Worm (Caenorhabditis elegans) whole organism, L2 larva: ENCODE results near the gene idpc-5.

Experiments used
- R02D3.7 ChIP-seq: fragments of 150-350 bp; optimal IDR thresholded peaks from 2 replicates; lab custom pipeline; 2014; ENCODE audit warnings: missing biosample characterization, missing genetic modification characterization
- lin-13 ChIP-seq: fragments of 150-350 bp; optimal IDR thresholded peaks from 2 replicates; lab custom pipeline; 2014; ENCODE audit warnings: missing biosample characterization, missing genetic modification reagents, missing genetic modification characterization
- mdl-1 ChIP-seq, 2 experiments: fragments of 150-350 bp in 1 of 2; sonication (generic microtip) in 1 of 2; optimal IDR thresholded peaks; 2 replicates each; lab custom pipeline; 2017; ENCODE audit warnings: missing biosample characterization in 2 of 2, missing genetic modification characterization in 2 of 2
- nhr-11 ChIP-seq: fragments of 150-350 bp; optimal IDR thresholded peaks from 2 replicates; lab custom pipeline; 2014; ENCODE audit warnings: missing biosample characterization, missing genetic modification characterization
- nhr-6 ChIP-seq: fragments of 150-350 bp; optimal IDR thresholded peaks from 2 replicates; lab custom pipeline; 2014; ENCODE audit warnings: missing biosample characterization, missing genetic modification characterization
- peb-1 ChIP-seq: fragments of 150-350 bp; optimal IDR thresholded peaks from 2 replicates; lab custom pipeline; 2014; ENCODE audit warnings: missing biosample characterization, missing genetic modification characterization
- unc-39 ChIP-seq: fragments of 150-350 bp; optimal IDR thresholded peaks from 2 replicates; lab custom pipeline; 2014; ENCODE audit warnings: missing biosample characterization, missing genetic modification characterization
- ztf-11 ChIP-seq: sonication (generic microtip); optimal IDR thresholded peaks from 2 replicates; lab custom pipeline; 2017; ENCODE audit warnings: missing biosample characterization, missing genetic modification characterization

DNA sequence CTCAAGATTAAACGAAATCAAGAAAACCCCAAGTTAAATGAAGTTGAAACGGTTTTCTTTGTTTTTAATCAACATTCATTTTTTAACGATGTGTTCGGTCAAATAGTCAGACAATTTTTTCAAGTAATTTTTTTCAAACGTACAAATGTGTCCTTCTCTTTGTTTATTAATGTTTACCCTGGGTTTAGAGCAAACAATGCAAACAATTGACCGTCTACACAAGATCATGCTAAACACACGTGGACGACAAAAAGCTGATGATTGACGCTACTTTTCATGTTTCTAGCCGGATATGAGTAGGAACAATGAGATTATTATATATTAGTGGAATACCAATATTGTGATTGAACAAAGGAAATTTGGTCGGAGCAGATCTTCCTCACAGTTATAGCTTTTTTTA lies 1.3 kb downstream of the idpc-5 start:
- TF ChIP-seq lin-13 (GFP tag; lab: Kevin White, UChicago), result no peak
- no peak for TF ChIP-seq nhr-11 (tag; lab: Kevin White, UChicago)
- no peak for TF ChIP-seq mdl-1 (tag; optimal IDR thresholded peaks at IDR 0.05; lab: Kevin White, UChicago)
- TF ChIP-seq R02D3.7 (tag; lab: Kevin White, UChicago), result no peak
- no peak for TF ChIP-seq nhr-6 (tag; lab: Kevin White, UChicago)
- no peak for TF ChIP-seq peb-1 (tag; lab: Kevin White, UChicago)
- no peak for TF ChIP-seq ztf-11
- TF ChIP-seq unc-39 (tag; lab: Kevin White, UChicago), result no peak
